Worm (Caenorhabditis elegans) whole organism, mixed stage, embryonic: Measurements from ENCODE around the gene F59D12.2.

Experiments
- bed-3 ChIP-seq: fragments of 200-800 bp; sonication (Bioruptor generic); optimal IDR thresholded peaks from 3 replicates; lab custom pipeline; 2018; ENCODE audit warnings: mild to moderate bottlenecking, missing genetic modification characterization, moderate library complexity, missing compliant biosample characterization
- blmp-1 ChIP-seq: fragments of 150-350 bp; optimal IDR thresholded peaks from 2 replicates; lab custom pipeline; 2014; ENCODE audit warnings: missing biosample characterization, missing genetic modification characterization
- ceh-39 ChIP-seq: fragments of 150-350 bp; optimal IDR thresholded peaks from 2 replicates; lab custom pipeline; 2014; ENCODE audit warnings: missing biosample characterization, missing genetic modification characterization
- ceh-43 ChIP-seq: fragments of 200-800 bp; sonication (Bioruptor generic); optimal IDR thresholded peaks from 2 replicates; lab custom pipeline; 2018; ENCODE audit warnings: mild to moderate bottlenecking, missing genetic modification characterization, moderate library complexity, missing compliant biosample characterization
- ceh-83 ChIP-seq: fragments of 200-800 bp; sonication (Bioruptor generic); optimal IDR thresholded peaks from 2 replicates; lab custom pipeline; 2018; ENCODE audit warnings: mild to moderate bottlenecking, missing genetic modification characterization, missing compliant biosample characterization
- ces-1 ChIP-seq: fragments of 150-350 bp; optimal IDR thresholded peaks from 2 replicates; lab custom pipeline; 2014; ENCODE audit warnings: missing biosample characterization, missing genetic modification reagents, missing genetic modification characterization
- cnd-1 ChIP-seq: fragments of 200-800 bp; sonication (Bioruptor generic); optimal IDR thresholded peaks from 2 replicates; lab custom pipeline; 2018; ENCODE audit warnings: mild to moderate bottlenecking, missing genetic modification characterization, missing compliant biosample characterization
- drap-1 ChIP-seq: fragments of 200-800 bp; sonication (Bioruptor generic); optimal IDR thresholded peaks from 3 replicates; lab custom pipeline; 2018; ENCODE audit warnings: mild to moderate bottlenecking, missing genetic modification characterization, missing compliant biosample characterization
- elt-1 ChIP-seq: sonication (generic microtip); optimal IDR thresholded peaks from 2 replicates; lab custom pipeline; 2017; ENCODE audit warnings: missing genetic modification characterization, mild to moderate bottlenecking, missing compliant biosample characterization, antibody characterized with exemption, moderate library complexity, borderline replicate concordance; ENCODE audit not compliant: insufficient read depth
- elt-3 ChIP-seq: fragments of 150-350 bp; optimal IDR thresholded peaks from 2 replicates; lab custom pipeline; 2014; ENCODE audit warnings: missing biosample characterization, missing genetic modification characterization
- ham-2 ChIP-seq: fragments of 200-800 bp; sonication (Bioruptor generic); optimal IDR thresholded peaks from 2 replicates; lab custom pipeline; 2018; ENCODE audit warnings: mild to moderate bottlenecking, missing genetic modification characterization, missing compliant biosample characterization
- hlh-1 ChIP-seq: fragments of 150-350 bp; optimal IDR thresholded peaks from 2 replicates; lab custom pipeline; 2014; ENCODE audit warnings: missing biosample characterization, missing genetic modification reagents, missing genetic modification characterization
- lin-13 ChIP-seq: fragments of 150-350 bp; optimal IDR thresholded peaks from 2 replicates; lab custom pipeline; 2014; ENCODE audit warnings: missing biosample characterization, missing genetic modification characterization
- lin-32 ChIP-seq: fragments of 200-800 bp; sonication (Bioruptor generic); optimal IDR thresholded peaks from 2 replicates; lab custom pipeline; 2018; ENCODE audit warnings: mild to moderate bottlenecking, missing genetic modification characterization, missing compliant biosample characterization
- lsy-2 ChIP-seq: fragments of 150-350 bp; optimal IDR thresholded peaks from 2 replicates; lab custom pipeline; 2014; ENCODE audit warnings: missing biosample characterization, missing genetic modification characterization
- mab-5 ChIP-seq: fragments of 150-350 bp; optimal IDR thresholded peaks from 2 replicates; lab custom pipeline; 2014; ENCODE audit warnings: missing biosample characterization, missing genetic modification characterization
- mls-2 ChIP-seq: sonication (generic microtip); optimal IDR thresholded peaks from 2 replicates; lab custom pipeline; 2016; ENCODE audit warnings: mild to moderate bottlenecking, missing genetic modification characterization, moderate library complexity, missing compliant biosample characterization
- nhr-12 ChIP-seq: fragments of 150-350 bp; optimal IDR thresholded peaks from 2 replicates; lab custom pipeline; 2014; ENCODE audit warnings: missing biosample characterization, missing genetic modification characterization
- nhr-2 ChIP-seq: fragments of 150-350 bp; optimal IDR thresholded peaks from 2 replicates; lab custom pipeline; 2014; ENCODE audit warnings: missing biosample characterization, missing genetic modification characterization
- nhr-237 ChIP-seq: fragments of 150-350 bp; optimal IDR thresholded peaks from 2 replicates; lab custom pipeline; 2014; ENCODE audit warnings: missing biosample characterization, missing genetic modification characterization
- nhr-28 ChIP-seq: fragments of 150-350 bp; optimal IDR thresholded peaks from 2 replicates; lab custom pipeline; 2014; ENCODE audit warnings: missing biosample characterization, missing genetic modification characterization
- nhr-76 ChIP-seq: sonication (generic microtip); optimal IDR thresholded peaks from 2 replicates; lab custom pipeline; 2017; ENCODE audit warnings: missing biosample characterization, missing genetic modification characterization
- pha-4 ChIP-seq: fragments of 150-350 bp; optimal IDR thresholded peaks from 2 replicates; lab custom pipeline; 2018; ENCODE audit warnings: missing biosample characterization, missing genetic modification reagents, missing genetic modification characterization
- sem-2 ChIP-seq: fragments of 200-800 bp; sonication (Bioruptor generic); optimal IDR thresholded peaks from 2 replicates; lab custom pipeline; 2018; ENCODE audit warnings: mild to moderate bottlenecking, missing genetic modification characterization, missing compliant biosample characterization
- snpc-4 ChIP-seq: fragments of 150-350 bp; optimal IDR thresholded peaks from 2 replicates; lab custom pipeline; 2014; ENCODE audit warnings: missing biosample characterization, missing genetic modification characterization
- sptf-1 ChIP-seq: sonication (generic microtip); optimal IDR thresholded peaks from 2 replicates; lab custom pipeline; 2017; ENCODE audit warnings: mild to moderate bottlenecking, missing genetic modification characterization, moderate library complexity, missing compliant biosample characterization
- tbx-8 ChIP-seq: fragments of 200-800 bp; sonication (Bioruptor generic); optimal IDR thresholded peaks from 2 replicates; lab custom pipeline; 2018; ENCODE audit warnings: mild to moderate bottlenecking, missing genetic modification characterization, moderate library complexity, missing compliant biosample characterization
- unc-39 ChIP-seq: fragments of 150-350 bp; optimal IDR thresholded peaks from 2 replicates; lab custom pipeline; 2014; ENCODE audit warnings: missing biosample characterization, missing genetic modification characterization
- unc-62 ChIP-seq: fragments of 150-350 bp; optimal IDR thresholded peaks from 2 replicates; lab custom pipeline; 2014; ENCODE audit warnings: missing biosample characterization, missing genetic modification reagents, missing genetic modification characterization
- zip-8 ChIP-seq: fragments of 150-350 bp; optimal IDR thresholded peaks from 2 replicates; lab custom pipeline; 2014; ENCODE audit warnings: missing biosample characterization, missing genetic modification characterization
- ztf-11 ChIP-seq: fragments of 150-350 bp; optimal IDR thresholded peaks from 2 replicates; lab custom pipeline; 2014; ENCODE audit warnings: missing biosample characterization, missing genetic modification characterization

Gene F59D12.2

DNA sequence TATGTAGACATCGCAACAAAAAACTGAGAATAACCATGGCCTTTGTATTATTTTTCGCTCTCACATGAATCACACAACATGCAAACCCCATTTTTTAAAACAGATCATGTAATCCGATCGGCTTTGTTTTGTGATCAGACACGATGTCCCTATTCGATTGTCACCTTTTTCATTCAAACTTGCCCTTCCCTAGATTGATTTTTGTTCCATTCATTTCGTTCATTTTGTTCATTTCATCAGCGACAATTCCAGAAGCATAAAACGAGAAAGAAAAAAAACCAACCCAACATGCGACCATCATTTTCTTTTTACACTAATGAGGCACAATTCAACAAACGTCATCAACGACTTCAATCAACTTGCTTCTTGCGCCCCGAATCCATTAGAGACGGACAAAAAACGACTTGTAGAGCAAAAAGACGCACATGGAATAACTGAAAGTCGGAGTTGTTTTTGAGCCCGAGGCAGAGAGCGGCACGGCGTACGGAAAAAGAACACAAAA, 24.6 kb downstream of the F59D12.2 start, which contains the start of gene F59D12.3:
Gene F59D12.3, minus strand, starts transcription at position 51 of the 502 bp plus-strand sequence.
- TF ChIP-seq bed-3 (GFP tag; lab: Kevin White, UChicago), result no peak
- TF ChIP-seq cnd-1 (tag; lab: Kevin White, UChicago), result no peak
- no peak for TF ChIP-seq lsy-2 (tag; lab: Kevin White, UChicago)
- no peak for TF ChIP-seq mab-5 (tag; lab: Kevin White, UChicago)
- no peak for TF ChIP-seq sptf-1 (tag; lab: Kevin White, UChicago)
- TF ChIP-seq nhr-28 (tag; lab: Kevin White, UChicago), result no peak
- no peak for TF ChIP-seq unc-39 (tag; lab: Kevin White, UChicago)
- TF ChIP-seq ham-2 (GFP tag; lab: Kevin White, UChicago), result no peak
- no peak for TF ChIP-seq nhr-2 (tag; lab: Kevin White, UChicago)
- no peak for TF ChIP-seq ces-1 (GFP tag; lab: Kevin White, UChicago)
- no peak for TF ChIP-seq nhr-12 (tag; lab: Kevin White, UChicago)
- TF ChIP-seq ceh-83 (GFP tag; lab: Kevin White, UChicago), result no peak
- TF ChIP-seq nhr-237 (tag; lab: Kevin White, UChicago), result no peak
- TF ChIP-seq tbx-8 (GFP tag; lab: Kevin White, UChicago), result no peak
- no peak for TF ChIP-seq nhr-76
- TF ChIP-seq ztf-11 (tag; lab: Kevin White, UChicago), result no peak
- TF ChIP-seq hlh-1 (tag; lab: Kevin White, UChicago), result no peak
- TF ChIP-seq lin-32 (GFP tag; lab: Kevin White, UChicago), result no peak

- no peak for TF ChIP-seq snpc-4 (tag; lab: Kevin White, UChicago)
- TF ChIP-seq mls-2, result no peak
- TF ChIP-seq pha-4 (tag; lab: Kevin White, UChicago), result no peak
- TF ChIP-seq elt-3, result no peak
- TF ChIP-seq lin-13, result no peak
- no peak for TF ChIP-seq drap-1 (GFP tag; lab: Kevin White, UChicago)
- no peak for TF ChIP-seq nhr-28 (tag; lab: Kevin White, UChicago)
- TF ChIP-seq, all 35 proteins: peak for 0
These were observed 25.1 kb downstream of the F59D12.2 start for ce11 chrX:15650428-15650827.

ce11 chrX:15647276-15647675, 28.2 kb downstream of the F59D12.2 start, which contains the start of gene F59D12.5:
Gene F59D12.5, minus strand, starts transcription at chrX:15647369.
- TF ChIP-seq zip-8 (tag; lab: Kevin White, UChicago) (no peak), sem-2 (no peak), sptf-1 (tag; lab: Kevin White, UChicago) (no peak), drap-1 (GFP tag; lab: Kevin White, UChicago) (no peak), bed-3 (GFP tag; lab: Kevin White, UChicago) (no peak), nhr-28 (tag; lab: Kevin White, UChicago) (no peak), tbx-8 (GFP tag; lab: Kevin White, UChicago) (no peak), elt-3 (no peak), mab-5 (tag; lab: Kevin White, UChicago) (no peak), lin-13 (no peak), cnd-1 (tag; lab: Kevin White, UChicago) (no peak), nhr-2 (tag; lab: Kevin White, UChicago) (no peak), ces-1 (GFP tag; lab: Kevin White, UChicago) (no peak), blmp-1 (no peak), unc-62 (GFP tag; lab: Kevin White, UChicago) (no peak), mls-2 (no peak), nhr-76 (no peak), ham-2 (GFP tag; lab: Kevin White, UChicago) (no peak)

DNA sequence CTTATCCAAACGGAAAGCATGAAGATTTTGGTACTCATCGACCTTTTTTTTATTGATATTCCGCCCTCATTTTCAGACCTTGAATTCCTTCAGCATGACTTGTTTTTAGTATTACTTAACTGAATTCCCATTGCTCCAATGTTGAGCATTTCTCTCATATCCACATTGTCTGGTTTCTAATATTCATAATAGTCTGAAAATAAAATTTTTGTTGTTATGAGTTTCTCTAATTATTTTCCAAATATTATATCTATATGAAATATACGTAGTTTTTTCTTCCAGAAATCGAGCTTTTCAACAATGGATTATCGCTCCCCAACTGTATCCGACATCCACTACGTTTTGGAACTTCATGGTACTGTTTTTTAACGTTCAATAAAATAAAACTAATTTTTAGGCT, 32.9 kb downstream of the F59D12.2 start, which contains the start of gene H08J19.1:
Gene H08J19.1, plus strand, starts transcription at position 301 of the 400 bp plus-strand sequence.
- no peak for TF ChIP-seq zip-8 (tag; lab: Kevin White, UChicago)
- no peak for TF ChIP-seq sem-2
- TF ChIP-seq elt-1 (tag; lab: Kevin White, UChicago), result no peak
- TF ChIP-seq ceh-43 (GFP tag; lab: Kevin White, UChicago), result no peak
- no peak for TF ChIP-seq ces-1 (GFP tag; lab: Kevin White, UChicago)
- no peak for TF ChIP-seq cnd-1 (tag; lab: Kevin White, UChicago)
- no peak for TF ChIP-seq ceh-83 (GFP tag; lab: Kevin White, UChicago)
- TF ChIP-seq snpc-4 (tag; lab: Kevin White, UChicago), result no peak
- no peak for TF ChIP-seq pha-4 (tag; lab: Kevin White, UChicago)
- TF ChIP-seq hlh-1 (tag; lab: Kevin White, UChicago), result no peak
- no peak for TF ChIP-seq drap-1 (GFP tag; lab: Kevin White, UChicago)
- TF ChIP-seq nhr-76, result no peak
- TF ChIP-seq ceh-39 (tag; lab: Kevin White, UChicago), result no peak
- TF ChIP-seq unc-39 (tag; lab: Kevin White, UChicago), result no peak
- no peak for TF ChIP-seq nhr-237 (tag; lab: Kevin White, UChicago)
- no peak for TF ChIP-seq mls-2
- TF ChIP-seq lsy-2 (tag; lab: Kevin White, UChicago), result no peak
- no peak for TF ChIP-seq lin-13
